Worm (Caenorhabditis elegans) whole organism, young adult: ENCODE measurements around the gene set-2.

Experiments used
- B0261.1 ChIP-seq: sonication (generic microtip); optimal IDR thresholded peaks from 2 replicates; lab custom pipeline; 2016; ENCODE audit warnings: mild to moderate bottlenecking, missing genetic modification characterization, moderate library complexity, missing compliant biosample characterization
- C06A6.2 ChIP-seq: fragments of 200-800 bp; sonication (Bioruptor generic); conservative IDR thresholded peaks from 2 replicates; pipeline ENCODE4 v1.3.6; 2022; ENCODE audit warnings: missing genetic modification characterization, missing compliant biosample characterization
- C17E4.6 ChIP-seq: fragments of 200-800 bp; sonication (Bioruptor generic); IDR thresholded peaks from 2 replicates; pipeline ENCODE4 v1.3.6; 2022; ENCODE audit warnings: missing genetic modification reagents, missing genetic modification characterization, missing compliant biosample characterization
- F10E7.11 ChIP-seq: sonication (generic microtip); optimal IDR thresholded peaks from 2 replicates; lab custom pipeline; 2017; ENCODE audit warnings: mild to moderate bottlenecking, missing genetic modification characterization, moderate library complexity, missing compliant biosample characterization
- F37B4.10 ChIP-seq: fragments of 200-800 bp; sonication (Bioruptor generic); IDR thresholded peaks from 2 replicates; pipeline ENCODE4 v1.3.6; 2022; ENCODE audit warnings: missing genetic modification characterization, missing compliant biosample characterization
- F39B2.1 ChIP-seq: fragments of 200-800 bp; sonication (Bioruptor generic); IDR thresholded peaks from 2 replicates; pipeline ENCODE4 v1.3.6; 2022; ENCODE audit warnings: missing genetic modification reagents, missing genetic modification characterization, missing compliant biosample characterization
- F49E8.2 ChIP-seq: sonication (generic microtip); optimal IDR thresholded peaks from 3 replicates; lab custom pipeline; 2017; ENCODE audit warnings: missing genetic modification characterization, mild to moderate bottlenecking, missing compliant biosample characterization, antibody characterized with exemption, moderate library complexity; ENCODE audit not compliant: insufficient read depth
- F55B11.4 ChIP-seq: sonication (generic microtip); optimal IDR thresholded peaks from 2 replicates; lab custom pipeline; 2016; ENCODE audit warnings: missing compliant biosample characterization, missing genetic modification characterization, borderline replicate concordance; ENCODE audit not compliant: insufficient read depth
- F57C9.4 ChIP-seq: sonication (generic microtip); optimal IDR thresholded peaks from 2 replicates; lab custom pipeline; 2017; ENCODE audit warnings: mild to moderate bottlenecking, missing genetic modification characterization, missing compliant biosample characterization
- K12H6.12 ChIP-seq: fragments of 200-800 bp; sonication (Bioruptor generic); optimal IDR thresholded peaks from 2 replicates; lab custom pipeline; 2018; ENCODE audit warnings: mild to moderate bottlenecking, missing genetic modification characterization, missing compliant biosample characterization
- T07F8.4 ChIP-seq: sonication (generic microtip); optimal IDR thresholded peaks from 2 replicates; lab custom pipeline; 2016; ENCODE audit warnings: mild to moderate bottlenecking, missing genetic modification characterization, moderate library complexity, missing compliant biosample characterization
- T26A5.8 ChIP-seq: sonication (generic microtip); optimal IDR thresholded peaks from 2 replicates; lab custom pipeline; 2016; ENCODE audit warnings: missing genetic modification characterization, missing compliant biosample characterization
- Y79H2A.3 ChIP-seq: fragments of 200-800 bp; sonication (Bioruptor generic); conservative IDR thresholded peaks from 2 replicates; pipeline ENCODE4 v1.3.6; 2022; ENCODE audit warnings: missing genetic modification reagents, missing genetic modification characterization, missing compliant biosample characterization
- aptf-3 ChIP-seq: fragments of 200-800 bp; sonication (Bioruptor generic); IDR thresholded peaks from 2 replicates; pipeline ENCODE4 v1.3.6; 2022; ENCODE audit warnings: missing genetic modification characterization, missing compliant biosample characterization
- bed-2 ChIP-seq: fragments of 200-800 bp; sonication (Bioruptor generic); IDR thresholded peaks from 2 replicates; pipeline ENCODE4 v1.3.6; 2022; ENCODE audit warnings: missing genetic modification reagents, missing genetic modification characterization, missing compliant biosample characterization
- cebp-1 ChIP-seq, 2 experiments: fragments of 200-800 bp in 1 of 2; sonication (Bioruptor generic) in 1 of 2; sonication (generic microtip) in 1 of 2; IDR thresholded peaks in 1 of 2; optimal IDR thresholded peaks in 1 of 2; 2 replicates each; pipeline versions ENCODE4 v1.3.6 to Lab custom; 2017 to 2022; ENCODE audit warnings: missing compliant biosample characterization in 2 of 2, missing genetic modification characterization in 2 of 2, mild to moderate bottlenecking in 1 of 2, missing genetic modification reagents in 1 of 2, moderate library complexity in 1 of 2
- cebp-2 ChIP-seq: fragments of 200-800 bp; sonication (Bioruptor generic); IDR thresholded peaks from 2 replicates; pipeline ENCODE4 v1.3.6; 2022; ENCODE audit warnings: missing genetic modification characterization, missing compliant biosample characterization
- ceh-58 ChIP-seq: fragments of 200-800 bp; sonication (Bioruptor generic); IDR thresholded peaks from 2 replicates; pipeline ENCODE4 v1.3.6; 2022; ENCODE audit warnings: missing genetic modification characterization, missing compliant biosample characterization
- efl-1 ChIP-seq: fragments of 150-350 bp; optimal IDR thresholded peaks from 2 replicates; lab custom pipeline; 2014; ENCODE audit warnings: missing biosample characterization, missing genetic modification reagents, missing genetic modification characterization
- egl-44 ChIP-seq: fragments of 200-800 bp; sonication (Bioruptor generic); IDR thresholded peaks from 2 replicates; pipeline ENCODE4 v1.3.6; 2022; ENCODE audit warnings: missing genetic modification reagents, missing genetic modification characterization, missing compliant biosample characterization
- ets-4 ChIP-seq: fragments of 200-800 bp; sonication (Bioruptor generic); optimal IDR thresholded peaks from 2 replicates; lab custom pipeline; 2018; ENCODE audit warnings: mild to moderate bottlenecking, missing genetic modification characterization, missing compliant biosample characterization
- fkh-3 ChIP-seq: sonication (generic microtip); optimal IDR thresholded peaks from 2 replicates; lab custom pipeline; 2016; ENCODE audit warnings: mild to moderate bottlenecking, missing genetic modification characterization, missing compliant biosample characterization
- gei-17 ChIP-seq: fragments of 200-800 bp; sonication (Bioruptor generic); optimal IDR thresholded peaks from 2 replicates; lab custom pipeline; 2018; ENCODE audit warnings: mild to moderate bottlenecking, missing genetic modification characterization, missing compliant biosample characterization
- hmg-20 ChIP-seq: fragments of 200-800 bp; sonication (Bioruptor generic); IDR thresholded peaks from 2 replicates; pipeline ENCODE4 v1.3.6; 2022; ENCODE audit warnings: missing genetic modification reagents, missing genetic modification characterization, missing compliant biosample characterization
- hsf-1 ChIP-seq: fragments of 200-800 bp; sonication (Bioruptor generic); IDR thresholded peaks from 2 replicates; pipeline ENCODE4 v1.3.6; 2022; ENCODE audit warnings: missing genetic modification reagents, missing genetic modification characterization, missing compliant biosample characterization
- lir-1 ChIP-seq: fragments of 200-800 bp; sonication (Bioruptor generic); conservative IDR thresholded peaks from 2 replicates; pipeline ENCODE4 v1.3.6; 2022; ENCODE audit warnings: missing genetic modification reagents, missing genetic modification characterization, missing compliant biosample characterization
- mcd-1 ChIP-seq: fragments of 200-800 bp; sonication (Bioruptor generic); IDR thresholded peaks from 2 replicates; pipeline ENCODE4 v1.3.6; 2022; ENCODE audit warnings: missing genetic modification reagents, missing genetic modification characterization, missing compliant biosample characterization
- nfya-2 ChIP-seq: fragments of 200-800 bp; sonication (Bioruptor generic); IDR thresholded peaks from 2 replicates; pipeline ENCODE4 v1.3.6; 2022; ENCODE audit warnings: missing genetic modification reagents, missing genetic modification characterization, missing compliant biosample characterization
- nhr-120 ChIP-seq: fragments of 200-800 bp; sonication (Bioruptor generic); IDR thresholded peaks from 2 replicates; pipeline ENCODE4 v1.3.6; 2022; ENCODE audit warnings: missing genetic modification characterization, missing compliant biosample characterization
- nhr-27 ChIP-seq: fragments of 200-800 bp; sonication (Bioruptor generic); optimal IDR thresholded peaks from 2 replicates; lab custom pipeline; 2018; ENCODE audit warnings: mild to moderate bottlenecking, missing genetic modification characterization, moderate library complexity, missing compliant biosample characterization
- nhr-80 ChIP-seq: sonication (generic microtip); optimal IDR thresholded peaks from 2 replicates; lab custom pipeline; 2016; ENCODE audit warnings: missing genetic modification characterization, missing compliant biosample characterization
- snpc-4 ChIP-seq, 5 experiments: fragments of 150-350 bp in 1 of 5; sonication (generic microtip) in 4 of 5; optimal IDR thresholded peaks; 2 replicates each; lab custom pipeline; 2014 to 2018; ENCODE audit warnings: missing genetic modification characterization in 5 of 5, missing biosample characterization in 3 of 5, antibody characterized with exemption in 2 of 5, mild to moderate bottlenecking in 2 of 5, missing compliant biosample characterization in 2 of 5, missing genotype in 2 of 5, moderate library complexity in 2 of 5, missing genetic modification reagents in 1 of 5
- tlf-1 ChIP-seq: fragments of 200-800 bp; sonication (Bioruptor generic); optimal IDR thresholded peaks from 2 replicates; lab custom pipeline; 2018; ENCODE audit warnings: mild to moderate bottlenecking, missing genetic modification characterization, missing compliant biosample characterization
- unc-62 ChIP-seq: fragments of 150-350 bp; optimal IDR thresholded peaks from 2 replicates; lab custom pipeline; 2014; ENCODE audit warnings: missing biosample characterization, missing genetic modification reagents, missing genetic modification characterization
- xnd-1 ChIP-seq: sonication (generic microtip); optimal IDR thresholded peaks from 2 replicates; lab custom pipeline; 2016; ENCODE audit warnings: missing genotype, missing genetic modification reagents, missing genetic modification characterization, missing compliant biosample characterization
- ztf-18 ChIP-seq: sonication (generic microtip); optimal IDR thresholded peaks from 2 replicates; lab custom pipeline; 2016; ENCODE audit warnings: missing genotype, mild to moderate bottlenecking, missing genetic modification characterization, missing compliant biosample characterization
- ztf-3 ChIP-seq: fragments of 200-800 bp; sonication (Bioruptor generic); optimal IDR thresholded peaks from 2 replicates; lab custom pipeline; 2018; ENCODE audit warnings: mild to moderate bottlenecking, missing genetic modification characterization, missing compliant biosample characterization

Gene set-2

ce11 chrIII:4890997-4891396, 39.0 kb downstream of the set-2 start, which contains the start of gene F26F4.5 (continued):
- TF ChIP-seq gei-17 (no peak), C17E4.6 (GFP tag; lab: Robert Waterston, UW) (no peak), aptf-3 (GFP tag; lab: Robert Waterston, UW) (no peak), ztf-18 (tag; lab: Kevin White, UChicago) (peak; percentile 21), ets-4 (no peak), cebp-1 (GFP tag; IDR thresholded peaks at IDR 0.05; lab: Robert Waterston, UW) (no peak), cebp-1 (tag; optimal IDR thresholded peaks at IDR 0.05; lab: Kevin White, UChicago) (no peak), F10E7.11 (tag; lab: Kevin White, UChicago) (no peak), nhr-27 (tag; lab: Kevin White, UChicago) (no peak), ztf-3 (GFP tag; lab: Kevin White, UChicago) (no peak), mcd-1 (peak; percentile 26; the same call in 1 of the 2 replicates), xnd-1 (tag; lab: Kevin White, UChicago) (peak; percentile 84), nfya-2 (GFP tag; lab: Robert Waterston, UW) (no peak), cebp-2 (GFP tag; lab: Robert Waterston, UW) (no peak), bed-2 (GFP tag; lab: Robert Waterston, UW) (no peak), hmg-20 (GFP tag; lab: Robert Waterston, UW) (no peak), hsf-1 (GFP tag; lab: Robert Waterston, UW) (no peak), egl-44 (GFP tag; lab: Robert Waterston, UW) (no peak), F57C9.4 (tag; lab: Kevin White, UChicago) (no peak), T07F8.4 (tag; lab: Kevin White, UChicago) (no peak), F37B4.10 (GFP tag; lab: Robert Waterston, UW) (no peak), F55B11.4 (no peak), C06A6.2 (GFP tag; lab: Robert Waterston, UW) (no peak)
- TF ChIP-seq, all 124 proteins: peak for 11

ce11 chrIII:4887291-4887690, 42.7 kb downstream of the set-2 start, which contains the start of gene clec-6:
TSS of gene clec-6 (minus strand) at chrIII:4887444.
- TF ChIP-seq nhr-80 = peak; percentile 41
- no peak for TF ChIP-seq cebp-1 (GFP tag; IDR thresholded peaks at IDR 0.05; lab: Robert Waterston, UW)
- no peak for TF ChIP-seq cebp-1 (tag; optimal IDR thresholded peaks at IDR 0.05; lab: Kevin White, UChicago)

ce11 chrIII:4883429-4883828, 46.6 kb downstream of the set-2 start, which contains the start of gene clec-5:
TSS of gene clec-5 (minus strand) at chrIII:4883606.
- TF ChIP-seq efl-1 (GFP tag; lab: Kevin White, UChicago) = no peak
- TF ChIP-seq tlf-1 (GFP tag; lab: Kevin White, UChicago) = no peak
- TF ChIP-seq T26A5.8 = no peak
- no peak for TF ChIP-seq F39B2.1 (GFP tag; lab: Robert Waterston, UW)
- TF ChIP-seq ceh-58 (GFP tag; lab: Robert Waterston, UW) = no peak
- TF ChIP-seq lir-1 (GFP tag; lab: Robert Waterston, UW) = no peak
- TF ChIP-seq Y79H2A.3 (GFP tag; lab: Robert Waterston, UW) = no peak
- TF ChIP-seq B0261.1 (tag; lab: Kevin White, UChicago) = no peak
- TF ChIP-seq gei-17 = no peak
- no peak for TF ChIP-seq K12H6.12 (tag; lab: Kevin White, UChicago)
- TF ChIP-seq fkh-3 = no peak
- TF ChIP-seq F49E8.2 (tag; lab: Kevin White, UChicago) = no peak
- TF ChIP-seq unc-62 = no peak
- no peak for TF ChIP-seq nhr-120 (GFP tag; lab: Robert Waterston, UW)
- TF ChIP-seq snpc-4 (GFP tag; optimal IDR thresholded peaks at IDR 0.05; lab: Kevin White, UChicago) = no peak
- no peak for TF ChIP-seq snpc-4 (tag; optimal IDR thresholded peaks at IDR 0.05; lab: Kevin White, UChicago)
